Worm (Caenorhabditis elegans): ENCODE measurements around the gene Y105C5B.8.

ce11 chrIV:15953689-15954088 is 27.0 kb upstream of the Y105C5B.8 start:
- no peak for TF ChIP-seq ztf-29 (GFP tag; IDR thresholded peaks at IDR 0.05)
- TF ChIP-seq T22C8.4 (GFP tag; IDR thresholded peaks at IDR 0.05) = no peak
- TF ChIP-seq med-1 (GFP tag; optimal IDR thresholded peaks at IDR 0.05; ENCODE audit: insufficient read depth) = no peak
- TF ChIP-seq klf-2 (GFP tag; conservative IDR thresholded peaks at IDR 0.05) = no peak
- no peak for TF ChIP-seq tab-1 (GFP tag; IDR thresholded peaks at IDR 0.05)
- no peak for TF ChIP-seq ref-1 (GFP tag; conservative IDR thresholded peaks at IDR 0.05)
- TF ChIP-seq ztf-23 (GFP tag; IDR thresholded peaks at IDR 0.05) = no peak

All from whole organism, midembryonic.